Worm (Caenorhabditis elegans) whole organism, L2 larva: ENCODE results near the gene Y57G11C.51.

Experiments used
- F13H6.1 ChIP-seq: sonication (generic microtip); optimal IDR thresholded peaks from 2 replicates; lab custom pipeline; 2016; ENCODE audit warnings: missing genetic modification characterization, missing compliant biosample characterization
- R02D3.7 ChIP-seq: fragments of 150-350 bp; optimal IDR thresholded peaks from 2 replicates; lab custom pipeline; 2014; ENCODE audit warnings: missing biosample characterization, missing genetic modification characterization
- Y55F3AM.14 ChIP-seq: fragments of 200-800 bp; sonication (Bioruptor generic); optimal IDR thresholded peaks from 2 replicates; lab custom pipeline; 2018; ENCODE audit warnings: mild to moderate bottlenecking, missing genetic modification characterization, missing compliant biosample characterization
- alr-1 ChIP-seq: fragments of 150-350 bp; optimal IDR thresholded peaks from 2 replicates; lab custom pipeline; 2014; ENCODE audit warnings: missing biosample characterization, missing genetic modification characterization
- aly-2 ChIP-seq: fragments of 150-350 bp; optimal IDR thresholded peaks from 2 replicates; lab custom pipeline; 2014; ENCODE audit warnings: missing biosample characterization, missing genetic modification characterization
- ama-1 ChIP-seq: fragments of 150-350 bp; optimal IDR thresholded peaks from 2 replicates; lab custom pipeline; 2018; ENCODE audit warnings: inconsistent platforms
- ceh-16 ChIP-seq: fragments of 150-350 bp; optimal IDR thresholded peaks from 2 replicates; lab custom pipeline; 2014; ENCODE audit warnings: missing biosample characterization, missing genetic modification characterization
- ceh-82 ChIP-seq: fragments of 150-350 bp; optimal IDR thresholded peaks from 2 replicates; lab custom pipeline; 2014; ENCODE audit warnings: missing biosample characterization, missing genetic modification characterization
- dmd-4 ChIP-seq: sonication (generic microtip); optimal IDR thresholded peaks from 2 replicates; lab custom pipeline; 2017; ENCODE audit warnings: missing biosample characterization, missing genetic modification characterization
- egl-27 ChIP-seq: sonication (generic microtip); optimal IDR thresholded peaks from 3 replicates; lab custom pipeline; 2017; ENCODE audit warnings: missing biosample characterization, missing genetic modification reagents, missing genetic modification characterization
- elt-1 ChIP-seq: fragments of 150-350 bp; optimal IDR thresholded peaks from 2 replicates; lab custom pipeline; 2014; ENCODE audit warnings: missing biosample characterization, missing genetic modification characterization
- fos-1 ChIP-seq: fragments of 150-350 bp; optimal IDR thresholded peaks from 2 replicates; lab custom pipeline; 2014; ENCODE audit warnings: missing biosample characterization, missing genetic modification characterization
- gmeb-1 ChIP-seq: fragments of 150-350 bp; optimal IDR thresholded peaks from 2 replicates; lab custom pipeline; 2014; ENCODE audit warnings: missing biosample characterization, missing genetic modification characterization
- lin-39 ChIP-seq: fragments of 150-350 bp; optimal IDR thresholded peaks from 2 replicates; lab custom pipeline; 2014; ENCODE audit warnings: missing biosample characterization, missing genetic modification reagents, missing genetic modification characterization
- lsy-2 ChIP-seq, 2 experiments: fragments of 150-350 bp in 1 of 2; sonication (generic microtip) in 1 of 2; optimal IDR thresholded peaks; 2 replicates each; lab custom pipeline; 2014 to 2017; ENCODE audit warnings: missing biosample characterization in 2 of 2, missing genetic modification characterization in 2 of 2
- mbf-1 ChIP-seq: sonication (generic microtip); optimal IDR thresholded peaks from 2 replicates; lab custom pipeline; 2017; ENCODE audit warnings: missing biosample characterization, missing genetic modification characterization
- nhr-10 ChIP-seq: sonication (generic microtip); optimal IDR thresholded peaks from 2 replicates; lab custom pipeline; 2017; ENCODE audit warnings: missing biosample characterization, missing genetic modification characterization
- nhr-129 ChIP-seq: fragments of 150-350 bp; optimal IDR thresholded peaks from 2 replicates; lab custom pipeline; 2014; ENCODE audit warnings: missing biosample characterization, missing genetic modification characterization
- nhr-21 ChIP-seq: fragments of 150-350 bp; optimal IDR thresholded peaks from 2 replicates; lab custom pipeline; 2014; ENCODE audit warnings: missing biosample characterization, missing genetic modification characterization
- nhr-25 ChIP-seq: fragments of 150-350 bp; sonication (generic microtip); optimal IDR thresholded peaks from 3 replicates; lab custom pipeline; 2014; ENCODE audit warnings: missing biosample characterization, missing genetic modification characterization
- nhr-6 ChIP-seq: fragments of 150-350 bp; optimal IDR thresholded peaks from 2 replicates; lab custom pipeline; 2014; ENCODE audit warnings: missing biosample characterization, missing genetic modification characterization
- nhr-77 ChIP-seq: fragments of 150-350 bp; optimal IDR thresholded peaks from 2 replicates; lab custom pipeline; 2014; ENCODE audit warnings: missing biosample characterization, missing genetic modification characterization
- peb-1 ChIP-seq: fragments of 150-350 bp; optimal IDR thresholded peaks from 2 replicates; lab custom pipeline; 2014; ENCODE audit warnings: missing biosample characterization, missing genetic modification characterization
- sem-4 ChIP-seq: fragments of 150-350 bp; optimal IDR thresholded peaks from 2 replicates; lab custom pipeline; 2014; ENCODE audit warnings: missing biosample characterization, missing genetic modification reagents, missing genetic modification characterization
- skn-1 ChIP-seq: sonication (generic microtip); optimal IDR thresholded peaks from 2 replicates; lab custom pipeline; 2017; ENCODE audit warnings: missing biosample characterization, missing genetic modification characterization
- unc-39 ChIP-seq: fragments of 150-350 bp; optimal IDR thresholded peaks from 2 replicates; lab custom pipeline; 2014; ENCODE audit warnings: missing biosample characterization, missing genetic modification characterization
- unc-55 ChIP-seq: fragments of 150-350 bp; sonication (generic microtip); optimal IDR thresholded peaks from 3 replicates; lab custom pipeline; 2014; ENCODE audit warnings: missing biosample characterization, missing genetic modification reagents, missing genetic modification characterization
- unc-62 ChIP-seq: fragments of 150-350 bp; optimal IDR thresholded peaks from 2 replicates; lab custom pipeline; 2014; ENCODE audit warnings: missing biosample characterization, missing genetic modification reagents, missing genetic modification characterization
- zag-1 ChIP-seq: fragments of 150-350 bp; optimal IDR thresholded peaks from 2 replicates; lab custom pipeline; 2014; ENCODE audit warnings: missing biosample characterization, missing genetic modification characterization
- ztf-4 ChIP-seq: fragments of 150-350 bp; optimal IDR thresholded peaks from 2 replicates; lab custom pipeline; 2014; ENCODE audit warnings: missing biosample characterization, missing genetic modification characterization

The Y57G11C.51 gene

ce11 chrIV:14741926-14742325 is 32.4 kb downstream of the Y57G11C.51 start:
- no peak for TF ChIP-seq alr-1 (tag; lab: Kevin White, UChicago)
- no peak for TF ChIP-seq Y55F3AM.14 (GFP tag; lab: Kevin White, UChicago)
- TF ChIP-seq dmd-4 (tag; lab: Kevin White, UChicago): no peak
- TF ChIP-seq elt-1 (tag; lab: Kevin White, UChicago): no peak
- TF ChIP-seq ceh-16 (tag; lab: Kevin White, UChicago): no peak
- TF ChIP-seq ceh-82 (tag; lab: Kevin White, UChicago): no peak
- no peak for TF ChIP-seq unc-55 (GFP tag; lab: Kevin White, UChicago)
- TF ChIP-seq zag-1: no peak
- TF ChIP-seq aly-2 (tag; lab: Kevin White, UChicago): no peak
- TF ChIP-seq nhr-129 (tag; lab: Kevin White, UChicago): no peak
- TF ChIP-seq ama-1 (lab: Kevin White, UChicago): no peak
- TF ChIP-seq nhr-6 (tag; lab: Kevin White, UChicago): no peak
- TF ChIP-seq unc-62 (GFP tag; lab: Kevin White, UChicago): no peak
- TF ChIP-seq F13H6.1 (tag; lab: Kevin White, UChicago): no peak
- no peak for TF ChIP-seq egl-27
- no peak for TF ChIP-seq nhr-10 (tag; lab: Kevin White, UChicago)
- no peak for TF ChIP-seq mbf-1 (tag; lab: Kevin White, UChicago)
- TF ChIP-seq unc-39 (tag; lab: Kevin White, UChicago): no peak
- TF ChIP-seq R02D3.7 (tag; lab: Kevin White, UChicago): no peak

ce11 chrIV:14729272-14729671 is 45.1 kb downstream of the Y57G11C.51 start:
- TF ChIP-seq lin-39 (tag; lab: Kevin White, UChicago): no peak
- no peak for TF ChIP-seq ztf-4
- peak; percentile 36 for TF ChIP-seq nhr-25
- TF ChIP-seq sem-4: no peak
- no peak for TF ChIP-seq elt-1 (tag; lab: Kevin White, UChicago)
- no peak for TF ChIP-seq lsy-2 (tag; optimal IDR thresholded peaks at IDR 0.05; lab: Kevin White, UChicago)
- TF ChIP-seq Y55F3AM.14 (GFP tag; lab: Kevin White, UChicago): no peak

ce11 chrIV:14728225-14728624 is 46.1 kb downstream of the Y57G11C.51 start, which contains the start of gene Y57G11C.42:
Gene Y57G11C.42, plus strand, starts transcription at chrIV:14728525.
- no peak for TF ChIP-seq fos-1 (tag; lab: Kevin White, UChicago)
- TF ChIP-seq unc-62 (GFP tag; lab: Kevin White, UChicago): no peak
- no peak for TF ChIP-seq gmeb-1
- no peak for TF ChIP-seq nhr-6 (tag; lab: Kevin White, UChicago)
- no peak for TF ChIP-seq nhr-77
- no peak for TF ChIP-seq nhr-21 (tag; lab: Kevin White, UChicago)
- no peak for TF ChIP-seq mbf-1 (tag; lab: Kevin White, UChicago)
- no peak for TF ChIP-seq peb-1 (tag; lab: Kevin White, UChicago)
- TF ChIP-seq skn-1: no peak
- TF ChIP-seq aly-2 (tag; lab: Kevin White, UChicago): no peak
- TF ChIP-seq ceh-82 (tag; lab: Kevin White, UChicago): no peak
